Worm (Caenorhabditis elegans) whole organism, mixed stage, embryonic: ENCODE results near the gene bath-47.

Experiments
- M03D4.4 ChIP-seq: sonication (generic microtip); optimal IDR thresholded peaks from 2 replicates; lab custom pipeline; 2017; ENCODE audit warnings: mild to moderate bottlenecking, missing genetic modification characterization, missing compliant biosample characterization
- bed-3 ChIP-seq: fragments of 200-800 bp; sonication (Bioruptor generic); optimal IDR thresholded peaks from 3 replicates; lab custom pipeline; 2018; ENCODE audit warnings: mild to moderate bottlenecking, missing genetic modification characterization, moderate library complexity, missing compliant biosample characterization
- blmp-1 ChIP-seq: fragments of 150-350 bp; optimal IDR thresholded peaks from 2 replicates; lab custom pipeline; 2014; ENCODE audit warnings: missing biosample characterization, missing genetic modification characterization
- ceh-39 ChIP-seq: fragments of 150-350 bp; optimal IDR thresholded peaks from 2 replicates; lab custom pipeline; 2014; ENCODE audit warnings: missing biosample characterization, missing genetic modification characterization
- ceh-43 ChIP-seq: fragments of 200-800 bp; sonication (Bioruptor generic); optimal IDR thresholded peaks from 2 replicates; lab custom pipeline; 2018; ENCODE audit warnings: mild to moderate bottlenecking, missing genetic modification characterization, moderate library complexity, missing compliant biosample characterization
- ceh-83 ChIP-seq: fragments of 200-800 bp; sonication (Bioruptor generic); optimal IDR thresholded peaks from 2 replicates; lab custom pipeline; 2018; ENCODE audit warnings: mild to moderate bottlenecking, missing genetic modification characterization, missing compliant biosample characterization
- cnd-1 ChIP-seq: fragments of 200-800 bp; sonication (Bioruptor generic); optimal IDR thresholded peaks from 2 replicates; lab custom pipeline; 2018; ENCODE audit warnings: mild to moderate bottlenecking, missing genetic modification characterization, missing compliant biosample characterization
- drap-1 ChIP-seq: fragments of 200-800 bp; sonication (Bioruptor generic); optimal IDR thresholded peaks from 3 replicates; lab custom pipeline; 2018; ENCODE audit warnings: mild to moderate bottlenecking, missing genetic modification characterization, missing compliant biosample characterization
- elt-1 ChIP-seq: sonication (generic microtip); optimal IDR thresholded peaks from 2 replicates; lab custom pipeline; 2017; ENCODE audit warnings: missing genetic modification characterization, mild to moderate bottlenecking, missing compliant biosample characterization, antibody characterized with exemption, moderate library complexity, borderline replicate concordance; ENCODE audit not compliant: insufficient read depth
- hlh-1 ChIP-seq: fragments of 150-350 bp; optimal IDR thresholded peaks from 2 replicates; lab custom pipeline; 2014; ENCODE audit warnings: missing biosample characterization, missing genetic modification reagents, missing genetic modification characterization
- lin-32 ChIP-seq: fragments of 200-800 bp; sonication (Bioruptor generic); optimal IDR thresholded peaks from 2 replicates; lab custom pipeline; 2018; ENCODE audit warnings: mild to moderate bottlenecking, missing genetic modification characterization, missing compliant biosample characterization
- lsy-2 ChIP-seq: fragments of 150-350 bp; optimal IDR thresholded peaks from 2 replicates; lab custom pipeline; 2014; ENCODE audit warnings: missing biosample characterization, missing genetic modification characterization
- mab-5 ChIP-seq: fragments of 150-350 bp; optimal IDR thresholded peaks from 2 replicates; lab custom pipeline; 2014; ENCODE audit warnings: missing biosample characterization, missing genetic modification characterization
- mep-1 ChIP-seq: fragments of 150-350 bp; optimal IDR thresholded peaks from 2 replicates; lab custom pipeline; 2017; ENCODE audit warnings: missing biosample characterization, missing genetic modification reagents, missing genetic modification characterization, inconsistent platforms
- nhr-237 ChIP-seq: fragments of 150-350 bp; optimal IDR thresholded peaks from 2 replicates; lab custom pipeline; 2014; ENCODE audit warnings: missing biosample characterization, missing genetic modification characterization
- nhr-76 ChIP-seq: sonication (generic microtip); optimal IDR thresholded peaks from 2 replicates; lab custom pipeline; 2017; ENCODE audit warnings: missing biosample characterization, missing genetic modification characterization
- unc-39 ChIP-seq: fragments of 150-350 bp; optimal IDR thresholded peaks from 2 replicates; lab custom pipeline; 2014; ENCODE audit warnings: missing biosample characterization, missing genetic modification characterization
- zip-8 ChIP-seq: fragments of 150-350 bp; optimal IDR thresholded peaks from 2 replicates; lab custom pipeline; 2014; ENCODE audit warnings: missing biosample characterization, missing genetic modification characterization
- ztf-11 ChIP-seq: fragments of 150-350 bp; optimal IDR thresholded peaks from 2 replicates; lab custom pipeline; 2014; ENCODE audit warnings: missing biosample characterization, missing genetic modification characterization

The bath-47 gene

DNA sequence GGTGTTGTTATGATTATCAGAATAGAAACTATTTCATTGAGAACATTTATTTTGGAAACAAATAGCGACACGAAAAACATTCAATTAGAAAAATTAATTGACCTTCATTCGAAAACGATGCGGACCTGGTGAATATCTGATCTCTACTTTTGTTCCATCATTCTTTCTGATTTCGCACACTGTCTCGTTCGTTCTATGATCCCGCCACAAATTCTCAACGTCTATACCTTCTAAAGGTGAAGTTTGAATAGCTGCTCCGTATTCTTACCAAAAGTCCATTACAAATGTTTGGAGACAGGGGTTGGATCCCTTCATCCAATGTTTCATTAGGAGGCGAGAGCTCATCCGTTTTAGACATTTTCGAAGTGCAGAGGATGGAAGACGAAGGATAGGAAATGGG is 50.2 kb downstream of the bath-47 start, which contains the start of gene fbxb-16:
Gene fbxb-16, minus strand, starts transcription at position 101 of the 400 bp plus-strand sequence.
- TF ChIP-seq elt-1 (tag; lab: Kevin White, UChicago) (no peak), hlh-1 (tag; lab: Kevin White, UChicago) (no peak), ceh-43 (GFP tag; lab: Kevin White, UChicago) (no peak), ceh-83 (GFP tag; lab: Kevin White, UChicago) (no peak), mab-5 (tag; lab: Kevin White, UChicago) (no peak), M03D4.4 (tag; lab: Kevin White, UChicago) (no peak), cnd-1 (tag; lab: Kevin White, UChicago) (no peak), bed-3 (no peak), lsy-2 (tag; lab: Kevin White, UChicago) (no peak), ztf-11 (tag; lab: Kevin White, UChicago) (no peak), blmp-1 (tag; lab: Kevin White, UChicago) (no peak), drap-1 (no peak), mep-1 (tag; lab: Kevin White, UChicago) (no peak), lin-32 (GFP tag; lab: Kevin White, UChicago) (no peak)

DNA sequence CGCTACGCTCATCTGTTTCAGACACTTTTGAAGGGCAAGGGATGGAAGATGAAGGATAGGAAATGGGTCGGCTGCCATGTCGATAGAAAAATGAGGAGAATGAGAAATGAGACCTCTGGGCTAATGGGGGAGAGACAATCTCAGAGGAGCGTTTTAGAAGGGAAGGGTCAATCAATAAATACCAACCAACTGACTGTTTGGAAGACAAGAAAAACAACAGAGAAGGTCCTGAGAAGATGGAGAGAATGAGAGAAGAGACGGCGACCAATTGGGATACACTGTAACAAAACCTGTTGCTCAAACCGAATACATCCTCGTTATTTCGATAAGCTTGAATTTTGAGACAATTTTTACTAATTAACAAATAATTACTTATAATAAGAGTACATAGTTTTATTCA is 51.8 kb downstream of the bath-47 start, which contains the start of gene fbxb-15:
Gene fbxb-15, minus strand, starts transcription at position 101 of the 400 bp plus-strand sequence.
- TF ChIP-seq bed-3 (no peak), mep-1 (tag; lab: Kevin White, UChicago) (no peak), ceh-39 (tag; lab: Kevin White, UChicago) (no peak), blmp-1 (tag; lab: Kevin White, UChicago) (no peak), zip-8 (tag; lab: Kevin White, UChicago) (no peak), unc-39 (tag; lab: Kevin White, UChicago) (no peak), nhr-76 (tag; lab: Kevin White, UChicago) (no peak), nhr-237 (tag; lab: Kevin White, UChicago) (no peak)
